Worm (Caenorhabditis elegans) whole organism, midembryonic: ENCODE results near the gene trpp-1.

ENCODE experiments used
- T22C8.4 ChIP-seq: fragments of 200-800 bp; sonication (Bioruptor generic); IDR thresholded peaks from 2 replicates; pipeline ENCODE4 v1.3.6; 2022; ENCODE audit warnings: missing genetic modification characterization, missing compliant biosample characterization
- cog-1 ChIP-seq: sonication (generic microtip); optimal IDR thresholded peaks from 2 replicates; lab custom pipeline; 2016; ENCODE audit warnings: missing genetic modification characterization, missing compliant biosample characterization
- flt-1 ChIP-seq: fragments of 200-800 bp; sonication (Bioruptor generic); IDR thresholded peaks from 2 replicates; pipeline ENCODE4 v1.3.6; 2022; ENCODE audit warnings: missing genetic modification characterization, missing compliant biosample characterization
- klf-2 ChIP-seq: fragments of 200-800 bp; sonication (Bioruptor generic); conservative IDR thresholded peaks from 2 replicates; pipeline ENCODE4 v1.3.6; 2022; ENCODE audit warnings: missing genetic modification reagents, missing genetic modification characterization, missing compliant biosample characterization
- med-1 ChIP-seq: sonication (generic microtip); optimal IDR thresholded peaks from 2 replicates; lab custom pipeline; 2017; ENCODE audit warnings: missing genetic modification characterization, mild to moderate bottlenecking, missing compliant biosample characterization, antibody characterized with exemption, missing genetic modification reagents; ENCODE audit not compliant: insufficient read depth
- ref-1 ChIP-seq: fragments of 200-800 bp; sonication (Bioruptor generic); conservative IDR thresholded peaks from 2 replicates; pipeline ENCODE4 v1.3.6; 2022; ENCODE audit warnings: missing genetic modification reagents, missing genetic modification characterization, missing compliant biosample characterization
- tab-1 ChIP-seq: fragments of 200-800 bp; sonication (Bioruptor generic); IDR thresholded peaks from 2 replicates; pipeline ENCODE4 v1.3.6; 2022; ENCODE audit warnings: missing genetic modification characterization, missing compliant biosample characterization
- ztf-23 ChIP-seq: fragments of 200-800 bp; sonication (Bioruptor generic); IDR thresholded peaks from 2 replicates; pipeline ENCODE4 v1.3.6; 2022; ENCODE audit warnings: missing genetic modification reagents, missing genetic modification characterization, missing compliant biosample characterization
- ztf-29 ChIP-seq: fragments of 200-800 bp; sonication (Bioruptor generic); IDR thresholded peaks from 2 replicates; pipeline ENCODE4 v1.3.6; 2022; ENCODE audit warnings: missing genetic modification reagents, missing genetic modification characterization, missing compliant biosample characterization

The trpp-1 gene

DNA sequence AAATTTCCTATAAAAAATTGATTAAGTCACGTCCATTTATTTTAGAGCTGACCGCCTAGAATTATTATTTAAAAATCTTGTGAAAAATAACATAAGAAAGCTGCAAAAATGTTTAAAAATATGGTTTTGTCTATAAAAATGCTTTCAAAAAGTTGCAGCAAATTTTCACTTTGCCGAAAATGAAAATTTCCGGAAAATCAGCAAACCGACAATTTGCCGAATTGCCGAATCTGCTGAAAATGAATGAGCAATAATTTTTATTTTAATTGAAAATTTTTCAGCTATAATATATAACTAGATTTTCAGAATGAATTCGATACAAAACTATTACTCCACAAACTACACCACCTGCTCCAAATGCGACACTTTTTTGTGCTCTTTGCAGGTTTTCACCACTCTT, 15.4 kb downstream of the trpp-1 start, which contains the start of gene srh-78:
srh-78 (plus strand) TSS at position 301 of the 400 bp plus-strand sequence.
- no peak for TF ChIP-seq ref-1 (GFP tag; lab: Robert Waterston, UW)
- TF ChIP-seq klf-2 (GFP tag; lab: Robert Waterston, UW) = no peak
- TF ChIP-seq ztf-23 (GFP tag; lab: Robert Waterston, UW) = no peak
- TF ChIP-seq ztf-29 (GFP tag; lab: Robert Waterston, UW) = no peak
- TF ChIP-seq tab-1 (GFP tag; lab: Robert Waterston, UW) = no peak
- no peak for TF ChIP-seq med-1 (GFP tag; lab: Kevin White, UChicago)
- no peak for TF ChIP-seq flt-1
- TF ChIP-seq cog-1 (tag; lab: Kevin White, UChicago) = no peak
- TF ChIP-seq T22C8.4 (GFP tag; lab: Robert Waterston, UW) = no peak

ce11 chrV:219632-220031, 18.2 kb downstream of the trpp-1 start, which contains the start of gene srh-80:
Gene srh-80, plus strand, starts transcription at chrV:219932.
- no peak for TF ChIP-seq med-1 (GFP tag; lab: Kevin White, UChicago)
- no peak for TF ChIP-seq flt-1
- no peak for TF ChIP-seq tab-1 (GFP tag; lab: Robert Waterston, UW)
- TF ChIP-seq klf-2 (GFP tag; lab: Robert Waterston, UW) = no peak
- TF ChIP-seq T22C8.4 (GFP tag; lab: Robert Waterston, UW) = no peak

- TF ChIP-seq klf-2 (GFP tag; lab: Robert Waterston, UW) (no peak), ref-1 (GFP tag; lab: Robert Waterston, UW) (no peak), tab-1 (GFP tag; lab: Robert Waterston, UW) (no peak), T22C8.4 (GFP tag; lab: Robert Waterston, UW) (no peak), med-1 (GFP tag; lab: Kevin White, UChicago) (no peak), ztf-23 (GFP tag; lab: Robert Waterston, UW) (no peak), cog-1 (tag; lab: Kevin White, UChicago) (no peak), ztf-29 (GFP tag; lab: Robert Waterston, UW) (no peak), flt-1 (no peak)
These were observed 33.2 kb downstream of the trpp-1 start, which contains the start of gene kin-33 for ce11 chrV:234572-234971. Gene kin-33, minus strand, starts transcription at chrV:234672.

DNA sequence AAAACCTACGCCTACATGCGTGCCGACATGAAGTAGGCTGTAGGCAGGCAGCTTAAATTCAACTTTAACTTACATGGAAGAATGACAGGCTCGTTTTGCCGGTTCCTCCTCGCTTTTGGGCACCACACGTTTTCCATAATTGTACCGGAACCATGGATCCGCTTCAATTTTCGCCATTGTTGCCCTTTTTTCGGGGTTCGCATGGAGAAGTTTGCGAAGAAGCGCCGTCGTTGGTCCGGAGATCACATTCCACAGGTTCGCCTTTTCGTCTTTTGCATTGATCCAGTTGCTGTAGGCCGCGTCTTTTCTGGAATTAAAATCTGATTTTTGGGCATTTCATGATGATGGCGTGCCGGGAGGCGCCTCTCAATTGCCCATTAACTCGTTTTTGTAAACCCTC, 35.6 kb downstream of the trpp-1 start:
- TF ChIP-seq tab-1 (GFP tag; lab: Robert Waterston, UW) (no peak), klf-2 (GFP tag; lab: Robert Waterston, UW) (no peak), T22C8.4 (GFP tag; lab: Robert Waterston, UW) (no peak), ztf-29 (GFP tag; lab: Robert Waterston, UW) (no peak), ref-1 (GFP tag; lab: Robert Waterston, UW) (no peak), med-1 (GFP tag; lab: Kevin White, UChicago) (no peak), flt-1 (no peak), ztf-23 (GFP tag; lab: Robert Waterston, UW) (no peak), cog-1 (tag; lab: Kevin White, UChicago) (no peak)

DNA sequence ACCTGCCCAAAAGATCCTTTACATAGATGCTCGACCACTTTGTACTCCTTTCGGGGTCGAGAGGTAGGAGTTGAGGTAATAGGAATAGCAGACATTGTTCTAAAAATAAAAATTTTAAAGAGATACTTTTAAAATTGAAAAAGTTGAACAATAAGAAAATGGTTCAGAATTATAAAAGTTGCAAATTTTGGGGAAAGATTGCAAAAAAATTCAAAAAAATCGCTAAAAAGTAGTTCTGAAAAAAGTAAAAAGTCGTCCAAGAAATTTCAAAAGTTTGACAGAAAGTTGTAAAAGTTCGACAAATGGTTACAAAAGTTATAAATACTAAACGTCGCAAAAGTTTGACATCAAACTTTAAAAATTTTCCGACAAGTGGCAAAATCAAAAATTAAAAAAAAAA, 36.7 kb downstream of the trpp-1 start, which contains the start of gene R02C2.1:
R02C2.1 (minus strand) TSS at position 101 of the 400 bp plus-strand sequence.
- TF ChIP-seq ztf-23 (GFP tag; lab: Robert Waterston, UW) = no peak
- no peak for TF ChIP-seq ref-1 (GFP tag; lab: Robert Waterston, UW)
- no peak for TF ChIP-seq flt-1
- no peak for TF ChIP-seq med-1 (GFP tag; lab: Kevin White, UChicago)
- TF ChIP-seq klf-2 (GFP tag; lab: Robert Waterston, UW) = no peak
- TF ChIP-seq tab-1 (GFP tag; lab: Robert Waterston, UW) = no peak
- no peak for TF ChIP-seq cog-1 (tag; lab: Kevin White, UChicago)
- no peak for TF ChIP-seq T22C8.4 (GFP tag; lab: Robert Waterston, UW)
- no peak for TF ChIP-seq ztf-29 (GFP tag; lab: Robert Waterston, UW)

ce11 chrV:240287-240686, 38.9 kb downstream of the trpp-1 start, which contains the start of gene txt-2:
Gene txt-2, minus strand, starts transcription at chrV:240500.
- no peak for TF ChIP-seq ztf-23 (GFP tag; lab: Robert Waterston, UW)
- TF ChIP-seq ref-1 (GFP tag; lab: Robert Waterston, UW) = no peak
- TF ChIP-seq klf-2 (GFP tag; lab: Robert Waterston, UW) = no peak
- no peak for TF ChIP-seq med-1 (GFP tag; lab: Kevin White, UChicago)
- no peak for TF ChIP-seq tab-1 (GFP tag; lab: Robert Waterston, UW)
- no peak for TF ChIP-seq ztf-29 (GFP tag; lab: Robert Waterston, UW)
- TF ChIP-seq cog-1 (tag; lab: Kevin White, UChicago) = no peak
- no peak for TF ChIP-seq flt-1

DNA sequence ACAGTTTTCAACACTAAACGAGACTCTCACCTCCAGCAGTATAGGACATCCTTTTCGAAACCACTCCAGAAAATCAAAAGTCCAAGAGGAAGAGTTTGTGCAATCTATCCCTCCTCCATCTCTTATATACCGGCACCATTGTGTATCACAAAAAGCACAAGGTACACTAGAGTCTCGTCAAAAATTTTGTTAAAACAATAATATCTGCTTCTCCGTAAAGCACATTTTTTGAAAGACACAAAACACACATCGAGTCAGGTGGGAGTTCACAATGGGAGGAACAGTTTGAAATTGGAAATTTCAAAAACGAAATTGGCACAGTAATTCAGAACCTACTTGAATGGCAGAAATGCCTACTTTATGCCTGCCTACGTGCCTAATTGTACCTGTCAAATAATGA, 41.1 kb downstream of the trpp-1 start, which contains the start of gene R02C2.7:
R02C2.7 (minus strand) TSS at position 101 of the 400 bp plus-strand sequence.
- TF ChIP-seq tab-1 (GFP tag; lab: Robert Waterston, UW) (no peak), klf-2 (GFP tag; lab: Robert Waterston, UW) (no peak), ztf-23 (GFP tag; lab: Robert Waterston, UW) (no peak), T22C8.4 (GFP tag; lab: Robert Waterston, UW) (no peak), cog-1 (tag; lab: Kevin White, UChicago) (no peak), ref-1 (GFP tag; lab: Robert Waterston, UW) (no peak), ztf-29 (GFP tag; lab: Robert Waterston, UW) (no peak), med-1 (GFP tag; lab: Kevin White, UChicago) (no peak), flt-1 (no peak)

DNA sequence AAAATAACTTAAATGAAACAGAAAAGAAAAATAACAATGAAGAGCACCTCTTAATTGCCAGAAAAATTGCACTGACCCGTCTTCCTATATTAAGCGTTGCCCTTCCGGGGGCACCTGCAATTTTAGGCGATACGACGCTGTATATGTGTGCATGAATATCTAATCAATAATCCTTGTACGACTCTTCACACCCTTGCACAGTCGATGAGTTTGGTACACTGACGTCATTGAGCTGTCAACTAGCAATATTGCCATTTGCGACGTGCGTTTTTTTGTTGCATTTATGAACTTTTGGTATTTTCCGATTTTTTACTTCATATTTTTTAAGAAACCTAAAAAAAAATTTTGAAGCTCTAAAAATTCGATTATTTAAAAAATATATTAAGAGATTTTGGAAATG, 44.7 kb downstream of the trpp-1 start, which contains the start of gene kin-34:
kin-34 (minus strand) TSS at position 101 of the 400 bp plus-strand sequence.
- TF ChIP-seq T22C8.4 (GFP tag; lab: Robert Waterston, UW) = no peak
- TF ChIP-seq med-1 (GFP tag; lab: Kevin White, UChicago) = no peak
- TF ChIP-seq cog-1 (tag; lab: Kevin White, UChicago) = no peak
- no peak for TF ChIP-seq klf-2 (GFP tag; lab: Robert Waterston, UW)
- TF ChIP-seq ztf-29 (GFP tag; lab: Robert Waterston, UW) = no peak
- no peak for TF ChIP-seq ztf-23 (GFP tag; lab: Robert Waterston, UW)
- no peak for TF ChIP-seq ref-1 (GFP tag; lab: Robert Waterston, UW)
- no peak for TF ChIP-seq flt-1
- no peak for TF ChIP-seq tab-1 (GFP tag; lab: Robert Waterston, UW)

ce11 chrV:247576-247975, 46.2 kb downstream of the trpp-1 start:
- TF ChIP-seq flt-1 = no peak
- TF ChIP-seq ztf-23 (GFP tag; lab: Robert Waterston, UW) = no peak
- no peak for TF ChIP-seq klf-2 (GFP tag; lab: Robert Waterston, UW)
- TF ChIP-seq cog-1 (tag; lab: Kevin White, UChicago) = no peak
- TF ChIP-seq ref-1 (GFP tag; lab: Robert Waterston, UW) = no peak
- TF ChIP-seq ztf-29 (GFP tag; lab: Robert Waterston, UW) = no peak
- no peak for TF ChIP-seq tab-1 (GFP tag; lab: Robert Waterston, UW)
- no peak for TF ChIP-seq T22C8.4 (GFP tag; lab: Robert Waterston, UW)
- no peak for TF ChIP-seq med-1 (GFP tag; lab: Kevin White, UChicago)
